Fruit fly (Drosophila melanogaster): ENCODE measurements around the gene FucT6.

The FucT6 gene

DNA sequence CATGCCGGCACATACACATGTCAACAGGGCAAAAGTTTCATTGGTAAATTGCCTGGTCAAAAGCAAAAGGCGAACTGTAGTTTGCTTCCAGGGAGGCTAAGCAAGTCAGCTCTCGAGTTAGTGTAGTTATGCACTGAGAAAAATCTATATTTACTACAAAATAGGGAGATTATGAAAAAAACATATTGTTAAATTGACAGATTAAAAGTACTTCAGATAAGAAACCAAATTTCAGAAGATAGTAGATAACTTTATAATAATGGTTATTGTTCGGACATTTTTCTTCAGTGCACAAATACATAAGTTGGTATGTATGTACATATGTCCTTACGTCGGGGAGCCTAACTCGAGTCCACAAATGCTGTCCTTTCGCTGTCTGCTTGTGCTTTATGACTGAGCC, 52.6 kb downstream of the FucT6 start (continued):
- TF ChIP-seq pfk (GFP tag; optimal IDR thresholded peaks at IDR 0.05) (no peak), crp (GFP tag; optimal IDR thresholded peaks at IDR 0.05) (no peak), HLH54F (GFP tag; optimal IDR thresholded peaks at IDR 0.05) (peak; percentile 12), Eip74EF (GFP tag; optimal IDR thresholded peaks at IDR 0.05) (peak in 1 of 2 experiments; percentile 10), Gug (GFP tag; IDR thresholded peaks at IDR 0.05) (no peak), CG15514 (GFP tag; optimal IDR thresholded peaks at IDR 0.05) (peak; percentile 49), cwo (GFP tag; optimal IDR thresholded peaks at IDR 0.05) (peak; percentile 55), sob (GFP tag; IDR thresholded peaks at IDR 0.05) (peak; percentile 68), CG13894 (tag; optimal IDR thresholded peaks at IDR 0.05) (peak; percentile 63), CG32772 (GFP tag; IDR thresholded peaks at IDR 0.05) (0 out of 2 replicates have a peak, but pooled peaks have one; percentile 32), sisA (GFP tag; IDR thresholded peaks at IDR 0.05) (0 out of 2 replicates have a peak, but pooled peaks have one; percentile 15), sug (tag; optimal IDR thresholded peaks at IDR 0.05) (peak; percentile 53), CG31224 (GFP tag; IDR thresholded peaks at IDR 0.05) (0 out of 2 replicates have a peak, but pooled peaks have one; percentile 21), gem (tag; optimal IDR thresholded peaks at IDR 0.05) (peak; percentile 79), CG5180 (GFP tag; optimal IDR thresholded peaks at IDR 0.05) (no peak), nom (GFP tag; optimal IDR thresholded peaks at IDR 0.05) (no peak), Fer3 (tag; optimal IDR thresholded peaks at IDR 0.05) (peak; percentile 67), CG12942 (GFP tag; optimal IDR thresholded peaks at IDR 0.05) (peak; percentile 13), CG10147 (GFP tag; optimal IDR thresholded peaks at IDR 0.05) (peak; percentile 63), HHEX (GFP tag; optimal IDR thresholded peaks at IDR 0.05) (peak; percentile 46), pan (optimal IDR thresholded peaks at IDR 0.05) (no peak), pan (GFP tag; optimal IDR thresholded peaks at IDR 0.05 in 1 of 2, IDR thresholded peaks at IDR 0.05 in 1 of 2) (peak in 1 of 2 experiments; percentile 64), slou (GFP tag; optimal IDR thresholded peaks at IDR 0.05) (peak; percentile 55), CG4854 (GFP tag; optimal IDR thresholded peaks at IDR 0.05) (peak; percentile 5), Atf3 (GFP tag; optimal IDR thresholded peaks at IDR 0.05) (no peak), fu2 (GFP tag; optimal IDR thresholded peaks at IDR 0.05) (no peak), CG8089 (GFP tag; optimal IDR thresholded peaks at IDR 0.05) (no peak), CG15269 (tag; optimal IDR thresholded peaks at IDR 0.05) (peak; percentile 68), HLH3B (GFP tag; IDR thresholded peaks at IDR 0.05) (peak; percentile 57), Xbp1 (GFP tag; optimal IDR thresholded peaks at IDR 0.05) (peak; percentile 62), Meics (GFP tag; optimal IDR thresholded peaks at IDR 0.05) (peak; percentile 65), CG6683 (GFP tag; optimal IDR thresholded peaks at IDR 0.05) (peak; percentile 12), D19B (GFP tag; optimal IDR thresholded peaks at IDR 0.05) (no peak), B-H1 (GFP tag; IDR thresholded peaks at IDR 0.05) (peak; percentile 32; the same call in 2 of the 3 replicates), CG7839 (tag; optimal IDR thresholded peaks at IDR 0.05) (peak; percentile 73), Mrtf (GFP tag; IDR thresholded peaks at IDR 0.05) (peak; percentile 45; the same call in 1 of the 3 replicates), shn (GFP tag; optimal IDR thresholded peaks at IDR 0.05) (no peak), CG16779 (GFP tag; IDR thresholded peaks at IDR 0.05) (no peak), seq (GFP tag; IDR thresholded peaks at IDR 0.05) (0 out of 2 replicates have a peak, but pooled peaks have one; percentile 26), onecut (GFP tag; IDR thresholded peaks at IDR 0.05) (peak; percentile 29; the same call in 1 of the 2 replicates), CG10274 (GFP tag; optimal IDR thresholded peaks at IDR 0.05) (no peak), so (GFP tag; IDR thresholded peaks at IDR 0.05) (peak; percentile 69; the same call in 2 of the 3 replicates), Awh (GFP tag; IDR thresholded peaks at IDR 0.05) (no peak), her (GFP tag; optimal IDR thresholded peaks at IDR 0.05) (peak; percentile 5), CG18764 (GFP tag; optimal IDR thresholded peaks at IDR 0.05) (no peak), nau (GFP tag; optimal IDR thresholded peaks at IDR 0.05) (peak; percentile 11), CG8924 (tag; optimal IDR thresholded peaks at IDR 0.05) (peak; percentile 68), CG18599 (GFP tag; optimal IDR thresholded peaks at IDR 0.05) (peak; percentile 86), Gsc (GFP tag; IDR thresholded peaks at IDR 0.05) (no peak), trem (tag; optimal IDR thresholded peaks at IDR 0.05) (peak; percentile 16)

Measured in whole organism, embryonic.